Worm (Caenorhabditis elegans) whole organism, early embryonic: ENCODE measurements around the gene F47D12.6.

ENCODE experiments used
- F13C5.2 ChIP-seq: sonication (generic microtip); optimal IDR thresholded peaks from 2 replicates; lab custom pipeline; 2017; ENCODE audit warnings: mild to moderate bottlenecking, missing genetic modification characterization, inconsistent platforms, missing compliant biosample characterization
- ets-7 ChIP-seq: sonication (generic microtip); optimal IDR thresholded peaks from 2 replicates; lab custom pipeline; 2016; ENCODE audit warnings: missing genotype, missing genetic modification characterization, missing compliant biosample characterization
- flt-1 ChIP-seq: fragments of 200-800 bp; sonication (Bioruptor generic); IDR thresholded peaks from 2 replicates; pipeline ENCODE4 v1.3.6; 2022; ENCODE audit warnings: missing genetic modification characterization, missing compliant biosample characterization

ce11 chrIII:6270277-6270676 is 16.8 kb downstream of the F47D12.6 start, which contains the start of gene srg-3:
- TF ChIP-seq ets-7 (tag; lab: Kevin White, UChicago) (no peak), F13C5.2 (tag; lab: Kevin White, UChicago) (no peak), flt-1 (GFP tag; lab: Robert Waterston, UW) (no peak)
